Worm (Caenorhabditis elegans): ENCODE measurements around the gene K12H4.2.

DNA sequence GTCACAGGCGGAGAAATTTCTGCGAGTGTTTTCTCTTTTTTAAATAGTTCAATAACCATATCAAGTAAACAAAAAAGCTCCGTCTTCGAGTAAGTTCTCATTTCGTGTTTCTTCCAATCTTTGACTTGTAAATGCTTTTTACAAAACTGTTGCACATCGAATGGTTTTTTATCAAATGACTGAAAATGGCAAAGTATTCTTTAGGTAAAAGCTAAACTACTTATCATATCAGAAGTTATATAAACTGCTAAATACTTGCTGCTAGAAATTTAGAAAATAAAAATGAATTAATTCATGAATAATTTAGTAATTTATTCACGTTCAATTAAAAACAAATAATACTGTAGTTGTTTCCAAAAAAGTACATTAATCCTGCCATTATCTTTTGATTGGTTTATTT lies 16.5 kb upstream of the K12H4.2 start, which contains the start of gene F44B9.9:
- no peak for TF ChIP-seq tbx-2 (tag; optimal IDR thresholded peaks at IDR 0.05)
- TF ChIP-seq lin-39 (tag; optimal IDR thresholded peaks at IDR 0.05): no peak
- no peak for TF ChIP-seq R02D3.7 (tag; optimal IDR thresholded peaks at IDR 0.05)
- no peak for TF ChIP-seq pha-4 (tag; optimal IDR thresholded peaks at IDR 0.05)
- no peak for TF ChIP-seq snpc-4 (tag; optimal IDR thresholded peaks at IDR 0.05)
- no peak for TF ChIP-seq fos-1 (tag; optimal IDR thresholded peaks at IDR 0.05)

Data from whole organism, L3 larva.